Fruit fly (Drosophila melanogaster) whole organism, embryonic: ENCODE results near the gene Mlc-c.

Experiments used
- CG1024 ChIP-seq: fragments of 200-800 bp; sonication (Bioruptor generic); IDR thresholded peaks from 2 replicates; pipeline ENCODE4 v1.3.6; 2022; ENCODE audit warnings: missing biosample characterization, missing genetic modification characterization
- CG10267 ChIP-seq: fragments of 200-800 bp; sonication (Bioruptor generic); optimal IDR thresholded peaks from 2 replicates; lab custom pipeline; 2018; ENCODE audit warnings: missing biosample characterization, mild to moderate bottlenecking, missing genetic modification characterization, moderate library complexity
- CG10462 ChIP-seq: fragments of 200-800 bp; sonication (Bioruptor generic); optimal IDR thresholded peaks from 2 replicates; lab custom pipeline; 2016; ENCODE audit warnings: missing biosample characterization, missing genetic modification characterization
- CG10979 ChIP-seq: fragments of 200-800 bp; sonication (Bioruptor generic); optimal IDR thresholded peaks from 2 replicates; lab custom pipeline; 2018; ENCODE audit warnings: missing biosample characterization, mild to moderate bottlenecking, missing genetic modification characterization, moderate library complexity
- CG11504 ChIP-seq: fragments of 200-800 bp; sonication (Bioruptor generic); optimal IDR thresholded peaks from 3 replicates; lab custom pipeline; 2019; ENCODE audit warnings: missing biosample characterization, mild to moderate bottlenecking, missing genetic modification characterization, moderate library complexity
- CG11696 ChIP-seq: fragments of 200-800 bp; sonication (Bioruptor generic); IDR thresholded peaks from 2 replicates; pipeline ENCODE4 v1.3.6; 2022; ENCODE audit warnings: missing biosample characterization, missing genetic modification characterization
- CG12236 ChIP-seq: fragments of 200-800 bp; sonication (Bioruptor generic); optimal IDR thresholded peaks from 2 replicates; lab custom pipeline; 2016; ENCODE audit warnings: missing biosample characterization, missing genetic modification characterization
- CG12299 ChIP-seq: fragments of 200-800 bp; sonication (Bioruptor generic); optimal IDR thresholded peaks from 2 replicates; lab custom pipeline; 2018; ENCODE audit warnings: missing biosample characterization, mild to moderate bottlenecking, missing genetic modification characterization
- CG14014 ChIP-seq: fragments of 200-800 bp; sonication (Bioruptor generic); IDR thresholded peaks from 2 replicates; pipeline ENCODE4 v1.3.6; 2022; ENCODE audit warnings: missing biosample characterization, missing genetic modification characterization
- CG15514 ChIP-seq: fragments of 200-800 bp; sonication (Bioruptor generic); optimal IDR thresholded peaks from 3 replicates; lab custom pipeline; 2017; ENCODE audit warnings: missing biosample characterization, missing genetic modification characterization, mild to moderate bottlenecking, moderate library complexity, missing genetic modification reagents
- CG1792 ChIP-seq: fragments of 200-800 bp; sonication (Bioruptor generic); optimal IDR thresholded peaks from 2 replicates; lab custom pipeline; 2016; ENCODE audit warnings: missing biosample characterization, missing genetic modification characterization
- CG18262 ChIP-seq: fragments of 200-800 bp; optimal IDR thresholded peaks from 3 replicates; lab custom pipeline; 2019; ENCODE audit warnings: missing biosample characterization, mild to moderate bottlenecking, missing genetic modification characterization, moderate library complexity
- CG18619 ChIP-seq: fragments of 200-800 bp; sonication (Bioruptor generic); optimal IDR thresholded peaks from 3 replicates; lab custom pipeline; 2017; ENCODE audit warnings: missing biosample characterization, mild to moderate bottlenecking, missing genetic modification characterization
- CG2889 ChIP-seq: fragments of 200-800 bp; sonication (Bioruptor generic); IDR thresholded peaks from 3 replicates; pipeline ENCODE4 v1.3.6; 2022; ENCODE audit warnings: missing biosample characterization, missing genetic modification characterization
- CG31441 ChIP-seq: fragments of 200-800 bp; sonication (Bioruptor generic); IDR thresholded peaks from 2 replicates; pipeline ENCODE4 v1.3.6; 2022; ENCODE audit warnings: missing biosample characterization, missing genetic modification characterization
- CG3726 ChIP-seq: fragments of 200-800 bp; sonication (Bioruptor generic); IDR thresholded peaks from 3 replicates; pipeline ENCODE4, ENCODE4 v1.3.6; 2022; ENCODE audit warnings: missing biosample characterization, missing genetic modification characterization
- CG4404 ChIP-seq: fragments of 200-800 bp; sonication (Bioruptor generic); IDR thresholded peaks from 2 replicates; pipeline ENCODE4 v1.3.6; 2022; ENCODE audit warnings: missing biosample characterization, missing genetic modification characterization
- CG4707 ChIP-seq: fragments of 200-800 bp; sonication (Bioruptor generic); optimal IDR thresholded peaks from 2 replicates; lab custom pipeline; 2018; ENCODE audit warnings: missing biosample characterization, mild to moderate bottlenecking, missing genetic modification characterization, moderate library complexity
- CG5245 ChIP-seq: fragments of 200-800 bp; sonication (Bioruptor generic); optimal IDR thresholded peaks from 3 replicates; lab custom pipeline; 2016; ENCODE audit warnings: missing biosample characterization, missing genetic modification characterization
- CG6689 ChIP-seq: fragments of 200-800 bp; sonication (Bioruptor generic); IDR thresholded peaks from 2 replicates; pipeline ENCODE4 v1.3.6; 2022; ENCODE audit warnings: missing biosample characterization, missing genetic modification characterization
- CG6854 ChIP-seq: fragments of 200-800 bp; sonication (Bioruptor generic); optimal IDR thresholded peaks from 3 replicates; lab custom pipeline; 2017; ENCODE audit warnings: missing biosample characterization, mild to moderate bottlenecking, missing genetic modification characterization
- CG7745 ChIP-seq: fragments of 200-800 bp; sonication (Bioruptor generic); optimal IDR thresholded peaks from 2 replicates; lab custom pipeline; 2018; ENCODE audit warnings: missing biosample characterization, mild to moderate bottlenecking, missing genetic modification characterization, moderate library complexity
- CG7987 ChIP-seq: fragments of 200-800 bp; sonication (Bioruptor generic); optimal IDR thresholded peaks from 2 replicates; lab custom pipeline; 2018; ENCODE audit warnings: missing biosample characterization, mild to moderate bottlenecking, missing genetic modification characterization, moderate library complexity
- CG8924 ChIP-seq: fragments of 200-800 bp; optimal IDR thresholded peaks from 3 replicates; lab custom pipeline; 2019; ENCODE audit warnings: missing biosample characterization, mild to moderate bottlenecking, missing genetic modification characterization, moderate library complexity
- D19B ChIP-seq: fragments of 200-800 bp; sonication (Bioruptor generic); optimal IDR thresholded peaks from 2 replicates; lab custom pipeline; 2017; ENCODE audit warnings: missing biosample characterization, mild to moderate bottlenecking, missing genetic modification characterization
- Dbx ChIP-seq: fragments of 200-800 bp; sonication (Bioruptor generic); IDR thresholded peaks from 3 replicates; pipeline ENCODE4 v1.3.6; 2022; ENCODE audit warnings: missing biosample characterization, missing genetic modification characterization
- Dref ChIP-seq: fragments of 200-800 bp; sonication (Bioruptor generic); IDR thresholded peaks from 2 replicates; pipeline ENCODE4 v1.3.6; 2022; ENCODE audit warnings: missing biosample characterization, missing genetic modification characterization
- Eip74EF ChIP-seq, 2 experiments: fragments of 200-800 bp in 1 of 2; fragments of >200 bp in 1 of 2; sonication (Bioruptor generic) in 1 of 2; optimal IDR thresholded peaks; 2 replicates each; lab custom pipeline; 2017 to 2019; ENCODE audit warnings: missing biosample characterization in 2 of 2, missing genetic modification characterization in 2 of 2, mild to moderate bottlenecking in 1 of 2, moderate library complexity in 1 of 2
- HLH4C ChIP-seq: fragments of 200-800 bp; sonication (Bioruptor generic); IDR thresholded peaks from 3 replicates; pipeline ENCODE4 v1.3.6; 2022; ENCODE audit warnings: missing biosample characterization, missing genetic modification characterization; ENCODE audit not compliant: partially characterized antibody
- Hmx ChIP-seq: fragments of 200-800 bp; sonication (Bioruptor generic); optimal IDR thresholded peaks from 2 replicates; lab custom pipeline; 2016; ENCODE audit warnings: missing biosample characterization, missing genetic modification characterization
- Nf-YA ChIP-seq: fragments of 200-800 bp; sonication (Bioruptor generic); IDR thresholded peaks from 2 replicates; pipeline ENCODE4 v1.3.6; 2022; ENCODE audit warnings: missing biosample characterization, missing genetic modification characterization
- abd-A ChIP-seq: fragments of 200-800 bp; sonication (Bioruptor generic); optimal IDR thresholded peaks from 3 replicates; lab custom pipeline; 2019; ENCODE audit warnings: missing biosample characterization, mild to moderate bottlenecking, missing genetic modification characterization, moderate library complexity
- ato ChIP-seq: fragments of 200-800 bp; sonication (Bioruptor generic); IDR thresholded peaks from 2 replicates; pipeline ENCODE4 v1.3.6; 2022; ENCODE audit warnings: missing biosample characterization, missing genetic modification characterization; ENCODE audit not compliant: partially characterized antibody
- bowl ChIP-seq: fragments of 200-800 bp; sonication (Bioruptor generic); IDR thresholded peaks from 2 replicates; pipeline ENCODE4 v1.3.6; 2022; ENCODE audit warnings: missing biosample characterization, missing genetic modification characterization
- cad ChIP-seq: fragments of >200 bp; optimal IDR thresholded peaks from 2 replicates; lab custom pipeline; 2017; ENCODE audit warnings: missing biosample characterization, missing genetic modification characterization
- chinmo ChIP-seq: fragments of 200-800 bp; sonication (Bioruptor generic); IDR thresholded peaks from 4 replicates; pipeline ENCODE4 v1.3.6; 2022; ENCODE audit warnings: missing biosample characterization, missing genetic modification characterization; ENCODE audit not compliant: partially characterized antibody
- chn ChIP-seq: fragments of 200-800 bp; sonication (Bioruptor generic); optimal IDR thresholded peaks from 2 replicates; lab custom pipeline; 2016; ENCODE audit warnings: missing biosample characterization, missing genetic modification characterization
- en ChIP-seq: fragments of 200-800 bp; sonication (Bioruptor generic); optimal IDR thresholded peaks from 2 replicates; lab custom pipeline; 2016; ENCODE audit warnings: missing biosample characterization, missing genetic modification characterization
- eyg ChIP-seq: fragments of 200-800 bp; sonication (Bioruptor generic); optimal IDR thresholded peaks from 3 replicates; lab custom pipeline; 2016; ENCODE audit warnings: missing biosample characterization, missing genetic modification characterization
- gcm2 ChIP-seq: fragments of 200-800 bp; sonication (Bioruptor generic); optimal IDR thresholded peaks from 2 replicates; lab custom pipeline; 2016; ENCODE audit warnings: missing biosample characterization, missing genetic modification characterization
- grn ChIP-seq: fragments of 200-800 bp; sonication (Bioruptor generic); optimal IDR thresholded peaks from 3 replicates; lab custom pipeline; 2017; ENCODE audit warnings: missing biosample characterization, missing genetic modification characterization
- gro ChIP-seq: fragments of 200-800 bp; sonication (Bioruptor generic); optimal IDR thresholded peaks from 2 replicates; lab custom pipeline; 2016; ENCODE audit warnings: missing biosample characterization, missing genetic modification characterization
- nau ChIP-seq: fragments of 200-800 bp; sonication (Bioruptor generic); optimal IDR thresholded peaks from 3 replicates; lab custom pipeline; 2017; ENCODE audit warnings: missing biosample characterization, mild to moderate bottlenecking, missing genetic modification characterization, missing genetic modification reagents
- nmo ChIP-seq: fragments of 200-800 bp; sonication (Bioruptor generic); optimal IDR thresholded peaks from 2 replicates; lab custom pipeline; 2018; ENCODE audit warnings: missing biosample characterization, mild to moderate bottlenecking, missing genetic modification characterization, moderate library complexity
- repo ChIP-seq: fragments of 200-800 bp; sonication (Bioruptor generic); optimal IDR thresholded peaks from 2 replicates; lab custom pipeline; 2016; ENCODE audit warnings: missing biosample characterization, missing genetic modification characterization
- ro ChIP-seq: fragments of 200-800 bp; sonication (Bioruptor generic); IDR thresholded peaks from 2 replicates; pipeline ENCODE4 v1.3.6; 2022; ENCODE audit warnings: missing biosample characterization, missing genetic modification characterization
- ssp ChIP-seq: fragments of 200-800 bp; sonication (Bioruptor generic); IDR thresholded peaks from 2 replicates; pipeline ENCODE4 v1.3.6; 2022; ENCODE audit warnings: missing biosample characterization, missing genetic modification characterization
- tgo ChIP-seq: fragments of 200-800 bp; sonication (Bioruptor generic); IDR thresholded peaks from 3 replicates; pipeline ENCODE4 v1.3.6; 2022; ENCODE audit warnings: missing biosample characterization, missing genetic modification characterization
- twi ChIP-seq: fragments of 200-800 bp; optimal IDR thresholded peaks from 2 replicates; lab custom pipeline; 2019; ENCODE audit warnings: missing biosample characterization, mild to moderate bottlenecking, missing genetic modification characterization, moderate library complexity
- unpg ChIP-seq: fragments of 200-800 bp; sonication (Bioruptor generic); optimal IDR thresholded peaks from 3 replicates; lab custom pipeline; 2018; ENCODE audit warnings: missing biosample characterization, mild to moderate bottlenecking, missing genetic modification characterization, moderate library complexity
- usp ChIP-seq: fragments of >200 bp; optimal IDR thresholded peaks from 2 replicates; lab custom pipeline; 2017; ENCODE audit warnings: missing biosample characterization, missing genetic modification characterization
- vnd ChIP-seq: fragments of 200-800 bp; sonication (Bioruptor generic); IDR thresholded peaks from 3 replicates; pipeline ENCODE4 v1.3.6; 2022; ENCODE audit warnings: missing biosample characterization, missing genetic modification characterization; ENCODE audit not compliant: partially characterized antibody

Mlc-c gene

DNA sequence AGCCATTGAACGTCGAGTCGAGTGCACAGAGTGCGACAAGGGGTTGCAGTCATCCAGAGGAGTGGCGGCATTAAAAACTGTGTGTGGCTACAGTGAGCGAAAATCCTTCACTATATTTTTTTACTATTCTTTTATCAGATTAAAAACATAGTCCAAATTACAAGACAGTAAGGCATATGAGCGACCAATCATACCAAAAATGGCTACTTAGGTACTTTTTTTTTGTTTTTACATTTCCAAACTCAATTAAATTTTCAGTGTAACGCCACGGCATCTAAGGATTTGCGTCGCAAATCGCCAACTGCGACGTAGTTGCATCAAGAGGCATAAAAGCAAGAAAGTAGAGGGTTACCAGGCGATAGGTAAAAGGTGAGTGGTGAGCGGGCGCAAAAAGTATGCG, 16.7 kb upstream of the Mlc-c start (continued):
- TF ChIP-seq CG10267 (tag; lab: Kevin White, UChicago): peak; percentile 34
- TF ChIP-seq CG3726 (GFP tag; lab: Robert Waterston, UW): no peak
- TF ChIP-seq usp: no peak
- TF ChIP-seq abd-A (tag; lab: Kevin White, UChicago): no peak
- TF ChIP-seq D19B (GFP tag; lab: Kevin White, UChicago): no peak
- TF ChIP-seq HLH4C: no peak
- TF ChIP-seq CG12236 (GFP tag; lab: Kevin White, UChicago): no peak
- peak; percentile 47; the same call in 1 of the 2 replicates for TF ChIP-seq CG14014 (GFP tag; lab: Robert Waterston, UW)
- peak; percentile 62 for TF ChIP-seq CG11504 (tag; lab: Kevin White, UChicago)
- peak; percentile 53; the same call in 1 of the 2 replicates for TF ChIP-seq CG31441 (GFP tag; lab: Robert Waterston, UW)
- TF ChIP-seq vnd: no peak
- TF ChIP-seq Hmx (GFP tag; lab: Kevin White, UChicago): no peak
- TF ChIP-seq CG15514 (GFP tag; lab: Kevin White, UChicago): no peak
- TF ChIP-seq chinmo (GFP tag; lab: Robert Waterston, UW): no peak
- no peak for TF ChIP-seq CG2889 (GFP tag; lab: Robert Waterston, UW)
- TF ChIP-seq chn (GFP tag; lab: Kevin White, UChicago): peak; percentile 33
- peak; percentile 53 for TF ChIP-seq CG18262 (tag; lab: Kevin White, UChicago)
- no peak; the same call in 1 of the 2 replicates for TF ChIP-seq CG4404 (GFP tag; lab: Robert Waterston, UW)
- TF ChIP-seq CG4707 (GFP tag; lab: Kevin White, UChicago): no peak
- TF ChIP-seq eyg (GFP tag; lab: Kevin White, UChicago): no peak
- TF ChIP-seq twi (tag; lab: Kevin White, UChicago): no peak
- peak; percentile 25 for TF ChIP-seq nmo (GFP tag; lab: Kevin White, UChicago)
- peak; percentile 42; the same call in 1 of the 3 replicates for TF ChIP-seq tgo (GFP tag; lab: Robert Waterston, UW)
- TF ChIP-seq Eip74EF (GFP tag; optimal IDR thresholded peaks at IDR 0.05; lab: Kevin White, UChicago): no peak
- TF ChIP-seq CG10462 (GFP tag; lab: Kevin White, UChicago): no peak
- TF ChIP-seq cad (GFP tag; lab: Kevin White, UChicago): no peak
- TF ChIP-seq grn (GFP tag; lab: Kevin White, UChicago): no peak
- peak; percentile 43 for TF ChIP-seq ssp (GFP tag; lab: Robert Waterston, UW)
- no peak for TF ChIP-seq gro (GFP tag; lab: Kevin White, UChicago)
- TF ChIP-seq CG7987 (GFP tag; lab: Kevin White, UChicago): no peak
- TF ChIP-seq nau: no peak
- no peak for TF ChIP-seq CG6854 (GFP tag; lab: Kevin White, UChicago)
- peak; percentile 64 for TF ChIP-seq unpg
- TF ChIP-seq CG1024 (GFP tag; lab: Robert Waterston, UW): no peak
- no peak for TF ChIP-seq CG12299 (tag; lab: Kevin White, UChicago)
- TF ChIP-seq CG7745 (tag; lab: Kevin White, UChicago): no peak
- no peak for TF ChIP-seq gcm2 (GFP tag; lab: Kevin White, UChicago)
- no peak for TF ChIP-seq CG18619 (GFP tag; lab: Kevin White, UChicago)
- no peak for TF ChIP-seq ro
- TF ChIP-seq CG8924: no peak
- 0 out of 2 replicates have a peak, but pooled peaks have one; percentile 33 for TF ChIP-seq CG11696 (GFP tag; lab: Robert Waterston, UW)
- TF ChIP-seq Nf-YA (GFP tag; lab: Robert Waterston, UW): no peak
- no peak for TF ChIP-seq ato
- TF ChIP-seq repo (GFP tag; lab: Kevin White, UChicago): peak; percentile 38
- no peak for TF ChIP-seq CG1792 (GFP tag; lab: Kevin White, UChicago)
- no peak for TF ChIP-seq en (GFP tag; lab: Kevin White, UChicago)
- no peak for TF ChIP-seq bowl (GFP tag; lab: Robert Waterston, UW)
- TF ChIP-seq CG6689 (GFP tag; lab: Robert Waterston, UW): peak; percentile 53
- no peak for TF ChIP-seq Dbx (GFP tag; lab: Robert Waterston, UW)
- TF ChIP-seq CG5245 (GFP tag; lab: Kevin White, UChicago): peak; percentile 0
- TF ChIP-seq CG10979 (tag; lab: Kevin White, UChicago): peak; percentile 73
- no peak for TF ChIP-seq Dref (GFP tag; lab: Robert Waterston, UW)
